Worm (Caenorhabditis elegans): ENCODE data around the gene K03B4.6.

Gene K03B4.6

DNA sequence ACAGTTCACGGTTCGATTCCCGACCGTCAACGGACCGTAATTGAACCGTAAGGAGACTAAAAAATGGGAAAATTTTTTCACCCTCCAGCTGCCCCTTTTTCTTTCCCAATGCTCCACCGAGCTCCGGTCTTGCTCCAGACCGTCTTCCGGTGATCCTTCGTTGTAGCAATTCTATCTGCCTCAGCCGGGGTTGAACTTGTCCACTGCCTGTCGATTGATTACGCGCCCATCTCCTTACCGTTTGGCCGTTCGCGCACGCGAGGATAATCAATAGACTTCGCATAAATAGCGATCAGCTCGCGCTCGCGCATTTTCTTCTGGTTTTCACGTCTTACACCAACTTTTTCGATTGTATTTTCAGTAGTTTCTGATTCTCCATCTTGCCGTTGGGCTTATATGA, 43.2 kb downstream of the K03B4.6 start:
- TF ChIP-seq tab-1 (GFP tag; IDR thresholded peaks at IDR 0.05) = peak; percentile 58; the same call in 1 of the 2 replicates

- no peak for TF ChIP-seq ztf-23 (GFP tag; IDR thresholded peaks at IDR 0.05)
- TF ChIP-seq flt-1 (GFP tag; IDR thresholded peaks at IDR 0.05) = no peak
- no peak for TF ChIP-seq med-1 (GFP tag; optimal IDR thresholded peaks at IDR 0.05; ENCODE audit: insufficient read depth)
- no peak for TF ChIP-seq cog-1 (tag; optimal IDR thresholded peaks at IDR 0.05)
- TF ChIP-seq ztf-29 (GFP tag; IDR thresholded peaks at IDR 0.05) = no peak
- no peak for TF ChIP-seq klf-2 (GFP tag; conservative IDR thresholded peaks at IDR 0.05)
- no peak for TF ChIP-seq ref-1 (GFP tag; conservative IDR thresholded peaks at IDR 0.05)
- TF ChIP-seq tab-1 (GFP tag; IDR thresholded peaks at IDR 0.05) = no peak
- TF ChIP-seq T22C8.4 (GFP tag; IDR thresholded peaks at IDR 0.05) = no peak
These were observed 45.7 kb downstream of the K03B4.6 start for ce11 chrV:4630267-4630666.

ce11 chrV:4628517-4628930, 47.5 kb downstream of the K03B4.6 start, which contains the start of gene pmt-2:
pmt-2 (plus strand) TSS chrV:4628580.
- TF ChIP-seq T22C8.4 (GFP tag; IDR thresholded peaks at IDR 0.05) (no peak), flt-1 (GFP tag; IDR thresholded peaks at IDR 0.05) (no peak), ztf-29 (GFP tag; IDR thresholded peaks at IDR 0.05) (no peak), cog-1 (tag; optimal IDR thresholded peaks at IDR 0.05) (no peak), med-1 (GFP tag; optimal IDR thresholded peaks at IDR 0.05; ENCODE audit: insufficient read depth) (no peak), ztf-23 (GFP tag; IDR thresholded peaks at IDR 0.05) (no peak), ref-1 (GFP tag; conservative IDR thresholded peaks at IDR 0.05) (no peak), klf-2 (GFP tag; conservative IDR thresholded peaks at IDR 0.05) (no peak), tab-1 (GFP tag; IDR thresholded peaks at IDR 0.05) (no peak)

DNA sequence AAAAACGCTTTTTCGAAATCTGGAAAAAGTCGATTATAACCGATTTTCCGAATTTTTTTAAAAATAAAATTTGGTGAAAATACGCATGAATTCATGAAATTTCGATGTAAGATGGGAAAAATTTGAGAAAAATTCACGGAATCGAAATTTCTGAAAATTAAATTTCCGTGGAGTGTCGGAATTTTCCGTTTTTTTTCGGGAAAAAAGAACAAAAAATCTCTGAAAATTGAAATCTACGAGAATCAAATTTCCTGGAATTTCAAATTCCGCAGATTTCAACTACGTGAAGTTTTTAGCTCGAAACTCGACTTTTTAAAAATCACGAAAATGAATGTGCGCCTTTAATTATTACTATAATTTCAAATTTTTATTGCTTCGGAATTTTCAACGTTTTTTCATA, 49.6 kb downstream of the K03B4.6 start:
- TF ChIP-seq cog-1 (tag; optimal IDR thresholded peaks at IDR 0.05) = no peak
- TF ChIP-seq med-1 (GFP tag; optimal IDR thresholded peaks at IDR 0.05; ENCODE audit: insufficient read depth) = no peak
